Fruit fly (Drosophila melanogaster): ENCODE measurements around the gene Nepl19.

The Nepl19 gene

DNA sequence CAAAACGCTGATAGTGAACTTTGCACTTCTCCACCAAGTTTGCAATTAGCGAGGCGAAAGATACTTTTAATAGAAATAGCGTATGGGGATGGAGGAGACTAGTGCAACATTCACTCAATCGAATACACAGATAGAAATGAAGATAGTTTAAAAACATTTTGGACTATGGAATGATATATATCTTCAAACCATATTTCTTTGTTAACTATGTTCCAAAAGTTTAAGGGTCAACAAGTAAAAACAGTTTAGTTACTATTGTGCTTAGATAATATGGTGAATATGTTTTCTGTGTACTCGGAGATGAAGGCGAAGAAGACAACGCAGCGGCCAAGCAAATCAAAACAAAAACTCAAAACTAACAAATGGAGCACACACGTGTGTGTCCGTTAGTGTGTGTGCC, 24.3 kb upstream of the Nepl19 start (continued):
- TF ChIP-seq chn (GFP tag; optimal IDR thresholded peaks at IDR 0.05) (no peak), CG33213 (GFP tag; optimal IDR thresholded peaks at IDR 0.05) (no peak), slbo (GFP tag; IDR thresholded peaks at IDR 0.05) (peak; percentile 44), phol (tag; optimal IDR thresholded peaks at IDR 0.05) (peak; percentile 69), CG15073 (GFP tag; optimal IDR thresholded peaks at IDR 0.05) (no peak), odd (GFP tag; optimal IDR thresholded peaks at IDR 0.05) (no peak), pho (GFP tag; optimal IDR thresholded peaks at IDR 0.05) (no peak), bcd (GFP tag; optimal IDR thresholded peaks at IDR 0.05) (peak; percentile 3), ssp (GFP tag; IDR thresholded peaks at IDR 0.05) (peak; percentile 27; the same call in 1 of the 2 replicates), disco-r (GFP tag; optimal IDR thresholded peaks at IDR 0.05) (peak; percentile 10), CG14710 (tag; optimal IDR thresholded peaks at IDR 0.05) (peak; percentile 33), pan (optimal IDR thresholded peaks at IDR 0.05) (no peak), pan (GFP tag; optimal IDR thresholded peaks at IDR 0.05 in 1 of 2, IDR thresholded peaks at IDR 0.05 in 1 of 2) (peak in 1 of 2 experiments; percentile 76), NfI (GFP tag; optimal IDR thresholded peaks at IDR 0.05) (peak; percentile 48), Aef1 (GFP tag; IDR thresholded peaks at IDR 0.05) (peak; percentile 40; the same call in 1 of the 3 replicates), CG14441 (GFP tag; IDR thresholded peaks at IDR 0.05) (peak; percentile 51; the same call in 1 of the 2 replicates), CG10462 (GFP tag; optimal IDR thresholded peaks at IDR 0.05) (no peak), CG12659 (GFP tag; optimal IDR thresholded peaks at IDR 0.05) (peak; percentile 9), Elba2 (GFP tag; optimal IDR thresholded peaks at IDR 0.05) (no peak), jing (GFP tag; optimal IDR thresholded peaks at IDR 0.05) (peak; percentile 15), CG5245 (GFP tag; optimal IDR thresholded peaks at IDR 0.05) (peak; percentile 22), CG11093 (GFP tag; IDR thresholded peaks at IDR 0.05) (peak; percentile 58; the same call in 2 of the 3 replicates), sima (GFP tag; optimal IDR thresholded peaks at IDR 0.05) (no peak), onecut (GFP tag; IDR thresholded peaks at IDR 0.05) (0 out of 2 replicates have a peak, but pooled peaks have one; percentile 7), ro (GFP tag; IDR thresholded peaks at IDR 0.05) (no peak), crp (GFP tag; optimal IDR thresholded peaks at IDR 0.05) (no peak), CG5953 (GFP tag; IDR thresholded peaks at IDR 0.05) (peak; percentile 54), CG15269 (tag; optimal IDR thresholded peaks at IDR 0.05) (peak; percentile 59), CG17802 (tag; optimal IDR thresholded peaks at IDR 0.05) (peak; percentile 8), CG6791 (GFP tag; IDR thresholded peaks at IDR 0.05; ENCODE audit: partially characterized antibody) (no peak), CrebB (tag; optimal IDR thresholded peaks at IDR 0.05) (no peak), ash1 (GFP tag; optimal IDR thresholded peaks at IDR 0.05) (no peak), CG30020 (tag; optimal IDR thresholded peaks at IDR 0.05) (no peak), mam (GFP tag; optimal IDR thresholded peaks at IDR 0.05) (peak; percentile 4), Sox102F (GFP tag; optimal IDR thresholded peaks at IDR 0.05) (peak; percentile 79), CG11247 (GFP tag; IDR thresholded peaks at IDR 0.05) (0 out of 2 replicates have a peak, but pooled peaks have one; percentile 16), Awh (GFP tag; IDR thresholded peaks at IDR 0.05) (peak; percentile 64; the same call in 1 of the 2 replicates), CG4820 (GFP tag; optimal IDR thresholded peaks at IDR 0.05) (peak; percentile 15), CG11695 (GFP tag; IDR thresholded peaks at IDR 0.05) (peak; percentile 26; the same call in 1 of the 3 replicates), CoRest (tag; optimal IDR thresholded peaks at IDR 0.05) (peak; percentile 46), Xbp1 (GFP tag; optimal IDR thresholded peaks at IDR 0.05) (peak; percentile 14), tap (tag; optimal IDR thresholded peaks at IDR 0.05) (peak; percentile 51), TFAM (GFP tag; optimal IDR thresholded peaks at IDR 0.05) (no peak), ind (GFP tag; optimal IDR thresholded peaks at IDR 0.05) (peak; percentile 32), ara (GFP tag; IDR thresholded peaks at IDR 0.05) (peak; percentile 69; the same call in 1 of the 2 replicates), Six4 (GFP tag; optimal IDR thresholded peaks at IDR 0.05) (no peak), CG30403 (GFP tag; optimal IDR thresholded peaks at IDR 0.05) (peak; percentile 6), otp (GFP tag; IDR thresholded peaks at IDR 0.05) (0 out of 3 replicates have a peak, but pooled peaks have one; percentile 17), bowl (GFP tag; IDR thresholded peaks at IDR 0.05) (no peak), CG3847 (GFP tag; IDR thresholded peaks at IDR 0.05) (no peak), Hr51 (GFP tag; optimal IDR thresholded peaks at IDR 0.05) (peak in 1 of 2 experiments; percentile 73)

Measured in whole organism, embryonic.